Worm (Caenorhabditis elegans): Measurements from ENCODE around the gene ubc-19.

Gene ubc-19

DNA sequence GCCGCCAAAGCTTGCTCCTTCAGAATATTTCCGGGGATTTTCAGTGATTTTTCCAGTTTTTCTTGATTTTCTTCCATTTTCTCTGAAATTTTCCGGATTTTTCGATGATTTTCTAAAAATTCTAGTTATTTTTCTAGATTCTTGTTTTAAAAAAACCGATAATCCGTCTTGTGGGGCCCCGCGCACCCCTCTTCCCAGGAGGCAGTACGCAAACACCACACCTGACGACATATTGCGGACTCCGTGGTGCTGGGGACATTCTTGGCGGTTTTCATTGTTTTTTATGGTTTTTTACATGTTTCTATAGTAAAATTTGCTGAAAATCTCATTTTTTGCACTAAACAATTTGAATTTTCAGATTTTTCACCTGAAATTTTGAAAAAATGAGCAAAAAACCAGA, at the start of gene ubc-19, which contains the start of gene Y69H2.7:
ubc-19 (minus strand) TSS at position 82 of the 400 bp plus-strand sequence.
Y69H2.7 (plus strand) TSS at position 309 of the 400 bp plus-strand sequence.
- TF ChIP-seq ceh-39 (tag; optimal IDR thresholded peaks at IDR 0.05) (peak; percentile 79), unc-120 (tag; optimal IDR thresholded peaks at IDR 0.05; ENCODE audit: poor library complexity, severe bottlenecking) (no peak), lin-13 (tag; optimal IDR thresholded peaks at IDR 0.05) (peak; percentile 4), lsy-2 (tag; optimal IDR thresholded peaks at IDR 0.05) (peak; percentile 23), sptf-1 (tag; optimal IDR thresholded peaks at IDR 0.05) (peak; percentile 35), elt-1 (tag; optimal IDR thresholded peaks at IDR 0.05; ENCODE audit: borderline replicate concordance, insufficient read depth) (no peak)

DNA sequence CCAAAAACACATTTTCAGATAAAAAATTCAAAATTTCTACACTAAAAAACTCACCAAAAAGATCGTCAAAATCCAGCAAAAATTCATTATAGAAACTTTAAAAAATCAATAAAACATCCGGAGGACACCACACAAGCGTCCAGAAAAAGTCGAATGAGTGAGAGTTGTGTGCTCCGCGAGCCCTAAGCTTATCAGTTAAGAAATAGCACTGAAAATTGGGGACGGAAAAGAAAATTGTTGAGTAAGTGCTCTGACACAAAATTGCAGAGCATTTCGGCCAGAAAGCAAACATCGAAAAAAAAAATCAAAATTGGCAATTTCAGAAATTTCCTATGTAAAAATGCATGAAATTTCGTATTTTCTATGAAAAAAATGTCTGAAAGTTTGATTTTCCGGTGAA, 48.1 kb upstream of the ubc-19 start:
- TF ChIP-seq blmp-1 (tag; optimal IDR thresholded peaks at IDR 0.05) (no peak), cnd-1 (tag; optimal IDR thresholded peaks at IDR 0.05) (no peak), ces-1 (GFP tag; optimal IDR thresholded peaks at IDR 0.05) (no peak), elt-1 (tag; optimal IDR thresholded peaks at IDR 0.05; ENCODE audit: borderline replicate concordance, insufficient read depth) (no peak), M03D4.4 (tag; optimal IDR thresholded peaks at IDR 0.05) (no peak), mab-5 (tag; optimal IDR thresholded peaks at IDR 0.05) (no peak), tbx-8 (GFP tag; optimal IDR thresholded peaks at IDR 0.05) (no peak), unc-120 (tag; optimal IDR thresholded peaks at IDR 0.05; ENCODE audit: poor library complexity, severe bottlenecking) (no peak), ztf-11 (tag; optimal IDR thresholded peaks at IDR 0.05) (no peak), zip-8 (tag; optimal IDR thresholded peaks at IDR 0.05) (no peak), unc-62 (GFP tag; optimal IDR thresholded peaks at IDR 0.05) (no peak), ceh-83 (GFP tag; optimal IDR thresholded peaks at IDR 0.05) (no peak), nhr-237 (tag; optimal IDR thresholded peaks at IDR 0.05) (no peak), flh-1 (GFP tag; optimal IDR thresholded peaks at IDR 0.05) (no peak), hlh-1 (tag; optimal IDR thresholded peaks at IDR 0.05) (no peak), mep-1 (tag; optimal IDR thresholded peaks at IDR 0.05) (no peak)

DNA sequence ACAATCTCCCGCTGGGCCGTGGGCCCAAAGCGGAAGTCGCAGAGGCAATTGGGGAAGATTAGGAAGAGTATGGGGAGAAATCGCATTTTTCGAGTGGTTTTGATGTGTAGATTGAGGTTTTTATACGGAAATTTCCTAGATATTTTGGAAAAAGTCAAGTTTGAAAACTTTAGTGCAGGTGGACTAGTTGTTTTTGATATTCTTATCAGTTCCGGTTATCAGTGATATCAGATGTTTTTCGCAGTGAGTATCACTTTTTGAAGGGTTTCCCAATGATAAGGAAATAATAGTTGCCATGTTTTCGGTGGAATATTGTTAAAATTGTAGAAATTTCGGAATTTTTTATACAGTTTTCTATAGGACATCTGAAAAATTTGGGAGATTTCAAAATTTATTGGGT, 44.8 kb upstream of the ubc-19 start, which contains the start of gene scl-20:
scl-20 (minus strand) TSS at position 101 of the 400 bp plus-strand sequence.
- no peak for TF ChIP-seq bed-3 (GFP tag; optimal IDR thresholded peaks at IDR 0.05)
- no peak for TF ChIP-seq elt-1 (tag; optimal IDR thresholded peaks at IDR 0.05; ENCODE audit: borderline replicate concordance, insufficient read depth)
- TF ChIP-seq nhr-12 (tag; optimal IDR thresholded peaks at IDR 0.05), result no peak
- TF ChIP-seq hlh-1 (tag; optimal IDR thresholded peaks at IDR 0.05), result no peak
- no peak for TF ChIP-seq mls-2 (tag; optimal IDR thresholded peaks at IDR 0.05)
- no peak for TF ChIP-seq elt-3 (tag; optimal IDR thresholded peaks at IDR 0.05)
- no peak for TF ChIP-seq sptf-1 (tag; optimal IDR thresholded peaks at IDR 0.05)
- no peak for TF ChIP-seq zip-8 (tag; optimal IDR thresholded peaks at IDR 0.05)
- no peak for TF ChIP-seq nhr-28 (tag; optimal IDR thresholded peaks at IDR 0.05)
- TF ChIP-seq M03D4.4 (tag; optimal IDR thresholded peaks at IDR 0.05), result no peak
- TF ChIP-seq mep-1 (tag; optimal IDR thresholded peaks at IDR 0.05), result no peak
- no peak for TF ChIP-seq nhr-76 (tag; optimal IDR thresholded peaks at IDR 0.05)
- TF ChIP-seq ceh-39 (tag; optimal IDR thresholded peaks at IDR 0.05), result no peak
- no peak for TF ChIP-seq lin-13 (tag; optimal IDR thresholded peaks at IDR 0.05)
- TF ChIP-seq lin-32 (GFP tag; optimal IDR thresholded peaks at IDR 0.05), result no peak

DNA sequence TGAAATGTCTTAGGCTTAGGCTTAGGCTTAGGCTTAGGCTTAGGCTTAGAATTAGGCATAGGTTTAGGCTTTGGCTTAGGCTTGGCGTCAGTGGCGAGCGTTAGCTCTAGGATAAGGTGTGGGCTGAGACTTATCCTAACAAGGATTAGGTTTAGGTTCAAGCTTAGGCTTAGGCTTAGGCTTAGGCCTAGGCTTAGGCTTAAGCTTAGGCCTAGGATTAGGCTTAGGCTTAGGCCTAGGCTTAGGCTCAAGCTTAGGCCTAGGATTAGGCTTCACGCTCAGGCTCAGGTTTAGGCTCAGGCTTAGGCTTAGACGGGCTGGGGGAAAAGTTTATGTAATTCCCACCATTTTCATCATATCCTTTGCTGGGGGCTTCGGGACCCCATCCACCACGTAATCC, 44.4 kb upstream of the ubc-19 start:
- TF ChIP-seq flh-1 (GFP tag; optimal IDR thresholded peaks at IDR 0.05), result no peak
- peak; percentile 10 for TF ChIP-seq ham-2 (GFP tag; optimal IDR thresholded peaks at IDR 0.05)

DNA sequence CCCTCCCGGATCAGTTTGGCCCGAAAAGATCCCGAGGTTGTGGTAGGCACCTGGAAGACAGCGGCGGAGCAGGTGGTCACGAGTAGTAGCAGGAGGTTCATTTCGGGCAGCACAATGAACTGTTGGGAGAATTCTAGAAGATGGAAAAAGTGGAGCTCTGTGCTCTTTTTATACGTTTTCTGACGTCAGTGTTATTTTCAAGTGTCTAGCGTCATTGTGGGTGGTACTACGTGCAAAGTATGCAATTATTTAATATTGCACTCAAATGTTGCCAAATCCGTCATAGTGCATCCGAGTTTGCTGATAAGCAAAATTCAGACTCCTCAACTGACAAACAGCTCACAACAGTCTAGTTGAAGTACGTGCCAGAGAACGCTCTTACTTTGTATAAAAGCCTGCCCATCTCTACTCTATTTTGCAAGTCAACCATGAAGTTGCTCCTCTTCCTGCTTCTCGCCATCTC, 42.0 kb upstream of the ubc-19 start, which contains the start of the genes asp-18 and scl-19:
asp-18 (minus strand) TSS at position 101 of the 463 bp plus-strand sequence.
scl-19 (plus strand) TSS at position 413 of the 463 bp plus-strand sequence.
- TF ChIP-seq elt-1 (tag; optimal IDR thresholded peaks at IDR 0.05; ENCODE audit: borderline replicate concordance, insufficient read depth) (no peak), mab-5 (tag; optimal IDR thresholded peaks at IDR 0.05) (no peak), snpc-4 (tag; optimal IDR thresholded peaks at IDR 0.05) (no peak), nhr-237 (tag; optimal IDR thresholded peaks at IDR 0.05) (no peak), ztf-11 (tag; optimal IDR thresholded peaks at IDR 0.05) (no peak)

DNA sequence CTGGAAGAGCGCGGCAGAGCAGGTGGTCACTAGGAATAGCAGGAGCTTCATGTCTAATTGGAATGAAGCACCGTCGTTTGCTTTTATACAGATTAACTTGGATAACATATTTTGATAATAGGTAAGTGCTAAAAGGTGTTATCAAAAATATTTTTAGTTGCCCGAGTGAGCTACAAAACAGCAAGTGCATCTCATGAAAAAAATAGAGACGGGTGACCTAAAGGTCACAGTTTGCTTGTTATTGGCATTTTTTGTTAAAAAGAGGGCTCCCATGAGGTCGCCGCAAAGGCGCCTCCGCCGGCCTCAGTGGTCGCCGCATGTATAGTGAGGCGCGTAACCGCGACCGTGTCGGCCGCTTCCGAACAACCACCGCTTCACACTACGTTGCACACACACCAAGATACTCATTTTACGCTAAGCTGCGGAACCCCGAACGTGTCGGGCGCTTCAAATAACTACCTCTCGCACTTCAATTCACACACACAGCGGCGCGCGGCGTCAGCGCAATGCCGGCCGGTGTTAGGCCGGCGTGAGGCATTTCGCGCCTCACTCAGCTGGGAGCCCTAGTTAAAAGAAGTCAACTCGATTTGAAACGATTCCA, 39.9 kb upstream of the ubc-19 start, which contains the start of gene asp-19:
asp-19 (minus strand) TSS at position 51 of the 601 bp plus-strand sequence.
- TF ChIP-seq ceh-83 (GFP tag; optimal IDR thresholded peaks at IDR 0.05) (no peak), ham-2 (GFP tag; optimal IDR thresholded peaks at IDR 0.05) (no peak), snpc-4 (tag; optimal IDR thresholded peaks at IDR 0.05) (no peak), cnd-1 (tag; optimal IDR thresholded peaks at IDR 0.05) (no peak), ceh-43 (GFP tag; optimal IDR thresholded peaks at IDR 0.05) (no peak), sptf-1 (tag; optimal IDR thresholded peaks at IDR 0.05) (no peak), M03D4.4 (tag; optimal IDR thresholded peaks at IDR 0.05) (no peak), sem-2 (GFP tag; optimal IDR thresholded peaks at IDR 0.05) (no peak), drap-1 (GFP tag; optimal IDR thresholded peaks at IDR 0.05) (no peak), nhr-12 (tag; optimal IDR thresholded peaks at IDR 0.05) (no peak), mep-1 (tag; optimal IDR thresholded peaks at IDR 0.05) (no peak), mab-5 (tag; optimal IDR thresholded peaks at IDR 0.05) (no peak), ztf-11 (tag; optimal IDR thresholded peaks at IDR 0.05) (no peak), mls-2 (tag; optimal IDR thresholded peaks at IDR 0.05) (no peak), nhr-76 (tag; optimal IDR thresholded peaks at IDR 0.05) (no peak), elt-3 (tag; optimal IDR thresholded peaks at IDR 0.05) (no peak), flh-1 (GFP tag; optimal IDR thresholded peaks at IDR 0.05) (no peak), elt-1 (tag; optimal IDR thresholded peaks at IDR 0.05; ENCODE audit: borderline replicate concordance, insufficient read depth) (no peak), nhr-2 (tag; optimal IDR thresholded peaks at IDR 0.05) (no peak)
